Fruit fly (Drosophila melanogaster) whole organism, embryonic: Measurements from ENCODE around the gene ArfGAP1.

Source experiments
- Antp ChIP-seq: fragments of 200-800 bp; sonication (Bioruptor generic); optimal IDR thresholded peaks from 3 replicates; lab custom pipeline; 2016; ENCODE audit warnings: missing biosample characterization, missing genetic modification characterization
- Asciz ChIP-seq: fragments of 200-800 bp; sonication (Bioruptor generic); optimal IDR thresholded peaks from 2 replicates; lab custom pipeline; 2017; ENCODE audit warnings: missing biosample characterization, mild to moderate bottlenecking, missing genetic modification characterization, missing genetic modification reagents
- Atf-2 ChIP-seq: fragments of 200-800 bp; sonication (Bioruptor generic); optimal IDR thresholded peaks from 2 replicates; lab custom pipeline; 2016; ENCODE audit warnings: missing biosample characterization, missing genetic modification characterization
- Atf3 ChIP-seq: fragments of 200-800 bp; sonication (Bioruptor generic); optimal IDR thresholded peaks from 3 replicates; lab custom pipeline; 2016; ENCODE audit warnings: missing biosample characterization, missing genetic modification characterization
- Bdp1 ChIP-seq: fragments of 200-800 bp; sonication (Bioruptor generic); optimal IDR thresholded peaks from 3 replicates; lab custom pipeline; 2016; ENCODE audit warnings: missing biosample characterization, missing genetic modification characterization
- Blimp-1 ChIP-seq: fragments of 200-800 bp; sonication (Bioruptor generic); optimal IDR thresholded peaks from 3 replicates; lab custom pipeline; 2018; ENCODE audit warnings: missing biosample characterization, missing genetic modification characterization, mild to moderate bottlenecking, moderate library complexity, missing genetic modification reagents
- CG11695 ChIP-seq: fragments of 200-800 bp; sonication (Bioruptor generic); IDR thresholded peaks from 3 replicates; pipeline ENCODE4 v1.3.6; 2022; ENCODE audit warnings: missing biosample characterization, missing genetic modification characterization
- CG12104 ChIP-seq: fragments of 200-800 bp; sonication (Bioruptor generic); optimal IDR thresholded peaks from 3 replicates; lab custom pipeline; 2016; ENCODE audit warnings: missing biosample characterization, missing genetic modification characterization
- CG14441 ChIP-seq: fragments of 200-800 bp; sonication (Bioruptor generic); IDR thresholded peaks from 2 replicates; pipeline ENCODE4 v1.3.6; 2022; ENCODE audit warnings: missing biosample characterization, missing genetic modification characterization
- CG15011 ChIP-seq: fragments of 200-800 bp; sonication (Bioruptor generic); optimal IDR thresholded peaks from 3 replicates; lab custom pipeline; 2018; ENCODE audit warnings: missing biosample characterization, mild to moderate bottlenecking, missing genetic modification characterization
- CG15073 ChIP-seq: fragments of 200-800 bp; sonication (Bioruptor generic); optimal IDR thresholded peaks from 2 replicates; lab custom pipeline; 2016; ENCODE audit warnings: missing biosample characterization, missing genetic modification characterization
- CG3407 ChIP-seq: fragments of 200-800 bp; sonication (Bioruptor generic); optimal IDR thresholded peaks from 2 replicates; lab custom pipeline; 2018; ENCODE audit warnings: missing biosample characterization, mild to moderate bottlenecking, missing genetic modification characterization
- CG4328 ChIP-seq: fragments of 200-800 bp; sonication (Bioruptor generic); optimal IDR thresholded peaks from 3 replicates; lab custom pipeline; 2017; ENCODE audit warnings: missing biosample characterization, missing genetic modification reagents, missing genetic modification characterization
- CG7987 ChIP-seq: fragments of 200-800 bp; sonication (Bioruptor generic); optimal IDR thresholded peaks from 2 replicates; lab custom pipeline; 2018; ENCODE audit warnings: missing biosample characterization, mild to moderate bottlenecking, missing genetic modification characterization, moderate library complexity
- CG8944 ChIP-seq: fragments of 200-800 bp; sonication (Bioruptor generic); optimal IDR thresholded peaks from 3 replicates; lab custom pipeline; 2016; ENCODE audit warnings: missing biosample characterization, missing genetic modification characterization
- D19B ChIP-seq: fragments of 200-800 bp; sonication (Bioruptor generic); optimal IDR thresholded peaks from 2 replicates; lab custom pipeline; 2017; ENCODE audit warnings: missing biosample characterization, mild to moderate bottlenecking, missing genetic modification characterization
- Dbx ChIP-seq: fragments of 200-800 bp; sonication (Bioruptor generic); IDR thresholded peaks from 3 replicates; pipeline ENCODE4 v1.3.6; 2022; ENCODE audit warnings: missing biosample characterization, missing genetic modification characterization
- Dll ChIP-seq: fragments of 200-800 bp; sonication (Bioruptor generic); IDR thresholded peaks from 4 replicates; pipeline ENCODE4 v1.3.6; 2022; ENCODE audit warnings: missing biosample characterization, missing genetic modification characterization; ENCODE audit not compliant: partially characterized antibody
- Doc2 ChIP-seq: fragments of 200-800 bp; sonication (Bioruptor generic); IDR thresholded peaks from 2 replicates; pipeline ENCODE4 v1.3.6; 2022; ENCODE audit warnings: missing biosample characterization, missing genetic modification characterization
- Gug ChIP-seq: fragments of 200-800 bp; sonication (Bioruptor generic); IDR thresholded peaks from 4 replicates; pipeline ENCODE4 v1.3.6; 2022; ENCODE audit warnings: missing biosample characterization, missing genetic modification characterization
- H15 ChIP-seq: fragments of 200-800 bp; sonication (Bioruptor generic); IDR thresholded peaks from 3 replicates; pipeline ENCODE4 v1.3.6; 2022; ENCODE audit warnings: missing biosample characterization, missing genetic modification characterization
- HHEX ChIP-seq: fragments of 200-800 bp; sonication (Bioruptor generic); optimal IDR thresholded peaks from 3 replicates; lab custom pipeline; 2017; ENCODE audit warnings: missing biosample characterization, mild to moderate bottlenecking, missing genetic modification characterization, missing genetic modification reagents
- Lim3 ChIP-seq: fragments of 200-800 bp; sonication (Bioruptor generic); IDR thresholded peaks from 2 replicates; pipeline ENCODE4 v1.3.6; 2022; ENCODE audit warnings: missing biosample characterization, missing genetic modification characterization
- Lpt ChIP-seq: fragments of >200 bp; optimal IDR thresholded peaks from 2 replicates; lab custom pipeline; 2018; ENCODE audit warnings: missing biosample characterization, missing genetic modification characterization
- Meics ChIP-seq: fragments of 200-800 bp; sonication (Bioruptor generic); optimal IDR thresholded peaks from 2 replicates; lab custom pipeline; 2017; ENCODE audit warnings: missing biosample characterization, mild to moderate bottlenecking, missing genetic modification characterization
- Mrtf ChIP-seq: fragments of 200-800 bp; sonication (Bioruptor generic); IDR thresholded peaks from 3 replicates; pipeline ENCODE4 v1.3.6; 2022; ENCODE audit warnings: missing biosample characterization, missing genetic modification characterization
- NFAT ChIP-seq: fragments of 200-800 bp; sonication (Bioruptor generic); IDR thresholded peaks from 2 replicates; pipeline ENCODE4 v1.3.6; 2022; ENCODE audit warnings: missing biosample characterization, missing genetic modification characterization
- Tbp ChIP-seq: fragments of >200 bp; optimal IDR thresholded peaks from 2 replicates; lab custom pipeline; 2018; ENCODE audit warnings: missing biosample characterization, missing genetic modification characterization
- ase ChIP-seq: fragments of 200-800 bp; sonication (Bioruptor generic); IDR thresholded peaks from 3 replicates; pipeline ENCODE4 v1.3.6; 2022; ENCODE audit warnings: missing biosample characterization, missing genetic modification characterization
- bcd ChIP-seq: fragments of 200-800 bp; sonication (Bioruptor generic); optimal IDR thresholded peaks from 2 replicates; lab custom pipeline; 2017; ENCODE audit warnings: missing biosample characterization, mild to moderate bottlenecking, missing genetic modification characterization
- bsh ChIP-seq, 2 experiments: fragments of 200-800 bp; sonication (Bioruptor generic); optimal IDR thresholded peaks; 2 replicates each; lab custom pipeline; 2017 to 2018; ENCODE audit warnings: mild to moderate bottlenecking in 2 of 2, missing biosample characterization in 2 of 2, missing genetic modification characterization in 2 of 2, moderate library complexity in 1 of 2
- btn ChIP-seq: fragments of 200-800 bp; sonication (Bioruptor generic); optimal IDR thresholded peaks from 2 replicates; lab custom pipeline; 2016; ENCODE audit warnings: missing biosample characterization, missing genetic modification characterization
- cato ChIP-seq: fragments of 200-800 bp; sonication (Bioruptor generic); optimal IDR thresholded peaks from 2 replicates; lab custom pipeline; 2016; ENCODE audit warnings: missing biosample characterization, missing genetic modification characterization, borderline replicate concordance
- corto ChIP-seq: fragments of 200-800 bp; sonication (Bioruptor generic); optimal IDR thresholded peaks from 2 replicates; lab custom pipeline; 2016; ENCODE audit warnings: missing biosample characterization, mild to moderate bottlenecking, missing genetic modification characterization, moderate library complexity
- crp ChIP-seq, 2 experiments: fragments of 200-800 bp; sonication (Bioruptor generic); optimal IDR thresholded peaks; 2 replicates in 1 of 2; 3 replicates in 1 of 2; lab custom pipeline; 2017; ENCODE audit warnings: missing biosample characterization in 2 of 2, missing genetic modification characterization in 2 of 2, mild to moderate bottlenecking in 1 of 2, moderate library complexity in 1 of 2
- fd64A ChIP-seq: fragments of 200-800 bp; sonication (Bioruptor generic); optimal IDR thresholded peaks from 3 replicates; lab custom pipeline; 2018; ENCODE audit warnings: missing biosample characterization, mild to moderate bottlenecking, missing genetic modification characterization
- fru ChIP-seq: fragments of >200 bp; optimal IDR thresholded peaks from 2 replicates; lab custom pipeline; 2017
- gce ChIP-seq: fragments of 200-800 bp; sonication (Bioruptor generic); IDR thresholded peaks from 3 replicates; pipeline ENCODE4 v1.3.6; 2022; ENCODE audit warnings: missing biosample characterization, missing genetic modification characterization
- hkb ChIP-seq, 2 experiments: fragments of 200-800 bp in 1 of 2; fragments of >200 bp in 1 of 2; sonication (Bioruptor generic) in 1 of 2; IDR thresholded peaks in 1 of 2; optimal IDR thresholded peaks in 1 of 2; 2 replicates each; pipeline versions ENCODE4 v1.3.6 to Lab custom; 2017 to 2022; ENCODE audit warnings: missing biosample characterization in 1 of 2, missing genetic modification characterization in 1 of 2
- lilli ChIP-seq: fragments of 200-800 bp; sonication (Bioruptor generic); optimal IDR thresholded peaks from 3 replicates; lab custom pipeline; 2016; ENCODE audit warnings: missing biosample characterization, missing genetic modification characterization
- oc ChIP-seq: fragments of 200-800 bp; sonication (Bioruptor generic); optimal IDR thresholded peaks from 2 replicates; lab custom pipeline; 2018; ENCODE audit warnings: missing biosample characterization, mild to moderate bottlenecking, missing genetic modification characterization, moderate library complexity
- pan ChIP-seq, 4 experiments: fragments of >200 bp in 3 of 4; fragments of 200-800 bp in 1 of 4; sonication (Bioruptor generic) in 1 of 4; optimal IDR thresholded peaks in 3 of 4; IDR thresholded peaks in 1 of 4; 2 replicates each; pipeline versions ENCODE4 v1.3.6 to Lab custom; 2017 to 2022; ENCODE audit warnings: missing biosample characterization in 2 of 4, missing genetic modification characterization in 2 of 4, mixed read lengths in 1 of 4
- pfk ChIP-seq: fragments of 200-800 bp; sonication (Bioruptor generic); optimal IDR thresholded peaks from 2 replicates; lab custom pipeline; 2018; ENCODE audit warnings: missing biosample characterization, mild to moderate bottlenecking, missing genetic modification characterization, moderate library complexity
- repo ChIP-seq: fragments of 200-800 bp; sonication (Bioruptor generic); optimal IDR thresholded peaks from 2 replicates; lab custom pipeline; 2016; ENCODE audit warnings: missing biosample characterization, missing genetic modification characterization
- rib ChIP-seq: fragments of 200-800 bp; sonication (Bioruptor generic); IDR thresholded peaks from 2 replicates; pipeline ENCODE4 v1.3.6; 2022; ENCODE audit warnings: missing biosample characterization, missing genetic modification characterization
- schlank ChIP-seq: fragments of 200-800 bp; sonication (Bioruptor generic); optimal IDR thresholded peaks from 2 replicates; lab custom pipeline; 2018; ENCODE audit warnings: missing biosample characterization, mild to moderate bottlenecking, missing genetic modification characterization
- seq ChIP-seq: fragments of 200-800 bp; sonication (Bioruptor generic); IDR thresholded peaks from 2 replicates; pipeline ENCODE4 v1.3.6; 2022; ENCODE audit warnings: missing biosample characterization, missing genetic modification characterization
- sisA ChIP-seq: fragments of 200-800 bp; sonication (Bioruptor generic); IDR thresholded peaks from 2 replicates; pipeline ENCODE4 v1.3.6; 2022; ENCODE audit warnings: missing biosample characterization, missing genetic modification characterization
- vvl ChIP-seq: fragments of 200-800 bp; sonication (Bioruptor generic); IDR thresholded peaks from 2 replicates; pipeline ENCODE4 v1.3.6; 2022; ENCODE audit warnings: missing biosample characterization, missing genetic modification characterization

ArfGAP1 gene

DNA sequence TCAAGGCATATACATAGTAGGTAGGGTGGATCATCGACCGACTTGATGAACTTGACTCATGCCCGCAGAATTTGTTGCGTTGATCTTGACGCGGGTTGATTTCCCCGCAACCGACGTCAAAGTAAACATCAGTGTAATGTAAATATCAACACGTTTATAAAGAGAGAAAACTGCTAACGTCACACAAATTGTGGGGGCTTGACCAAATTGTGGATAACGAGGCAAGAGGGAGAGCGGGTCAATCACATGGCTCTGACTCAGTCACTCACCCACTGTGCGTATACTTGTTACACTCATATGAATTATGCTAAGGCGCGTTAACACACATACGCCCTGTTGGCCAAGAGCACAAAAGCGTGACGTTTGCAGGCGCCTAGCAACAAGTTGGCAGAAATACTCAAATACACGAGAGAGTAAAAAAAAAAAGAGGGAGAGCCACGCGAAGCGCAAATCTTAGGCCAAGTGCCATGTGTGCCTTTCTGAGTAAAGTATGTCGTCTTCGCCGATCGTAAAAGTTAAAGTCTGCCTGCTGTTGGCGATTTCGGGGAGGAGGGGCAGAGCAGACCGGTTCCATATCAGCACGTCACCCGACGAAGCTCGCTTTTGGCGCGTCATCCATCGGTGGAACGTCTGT lies 10.3 kb downstream of the ArfGAP1 start (continued):
- peak; percentile 93 for TF ChIP-seq CG15011 (GFP tag; lab: Kevin White, UChicago)
- TF ChIP-seq H15: peak; percentile 83
- peak; percentile 93 for TF ChIP-seq CG4328 (GFP tag; lab: Kevin White, UChicago)
- TF ChIP-seq fd64A (GFP tag; lab: Kevin White, UChicago): peak; percentile 89
- peak; percentile 94 for TF ChIP-seq HHEX (GFP tag; lab: Kevin White, UChicago)
- TF ChIP-seq Atf-2 (GFP tag; lab: Kevin White, UChicago): peak; percentile 78
- TF ChIP-seq repo (GFP tag; lab: Kevin White, UChicago): peak; percentile 88
- peak; percentile 82; the same call in 2 of the 3 replicates for TF ChIP-seq ase (GFP tag; lab: Robert Waterston, UW)
- no peak for TF ChIP-seq Tbp (GFP tag; lab: Kevin White, UChicago)
- TF ChIP-seq Mrtf: peak; percentile 51; the same call in 2 of the 3 replicates
- TF ChIP-seq CG11695 (GFP tag; lab: Robert Waterston, UW): peak; percentile 94
- peak; percentile 77 for TF ChIP-seq Atf3 (GFP tag; lab: Kevin White, UChicago)
- TF ChIP-seq Doc2: no peak
- no peak for TF ChIP-seq Lpt (GFP tag; lab: Kevin White, UChicago)
- peak; percentile 95 for TF ChIP-seq Dbx (GFP tag; lab: Robert Waterston, UW)
- peak; percentile 96 for TF ChIP-seq gce (GFP tag; lab: Robert Waterston, UW)
- TF ChIP-seq pan (optimal IDR thresholded peaks at IDR 0.05; lab: Kevin White, UChicago): no peak
- peak in 1 of 2 experiments; percentile 91 for TF ChIP-seq pan (GFP tag; optimal IDR thresholded peaks at IDR 0.05 in 1 of 2, IDR thresholded peaks at IDR 0.05 in 1 of 2)
- TF ChIP-seq rib: peak; percentile 98
- peak; percentile 15 for TF ChIP-seq corto (GFP tag; lab: Kevin White, UChicago)
- peak; percentile 81 for TF ChIP-seq D19B
- peak; percentile 43 for TF ChIP-seq sisA (GFP tag; lab: Robert Waterston, UW)
- TF ChIP-seq Lim3 (GFP tag; lab: Robert Waterston, UW): peak; percentile 43; the same call in 1 of the 2 replicates
- TF ChIP-seq schlank: peak; percentile 96
- peak; percentile 89 for TF ChIP-seq CG8944 (GFP tag; lab: Kevin White, UChicago)
- TF ChIP-seq bsh (GFP tag; optimal IDR thresholded peaks at IDR 0.05; lab: Kevin White, UChicago): peak; percentile 28 to 77
- TF ChIP-seq btn: peak; percentile 79
- peak; percentile 85 for TF ChIP-seq vvl (GFP tag; lab: Robert Waterston, UW)
- peak; percentile 90 for TF ChIP-seq NFAT (GFP tag; lab: Robert Waterston, UW)
- TF ChIP-seq fru (lab: Kevin White, UChicago): no peak
- peak; percentile 89 for TF ChIP-seq CG3407 (GFP tag; lab: Kevin White, UChicago)
- peak; percentile 98 for TF ChIP-seq seq (GFP tag; lab: Robert Waterston, UW)
- TF ChIP-seq Antp: peak; percentile 83
- peak; percentile 97 for TF ChIP-seq CG7987 (GFP tag; lab: Kevin White, UChicago)
- TF ChIP-seq Gug (GFP tag; lab: Robert Waterston, UW): peak; percentile 31; the same call in 1 of the 4 replicates
- TF ChIP-seq crp (GFP tag; optimal IDR thresholded peaks at IDR 0.05; lab: Kevin White, UChicago): peak in 1 of 2 experiments; percentile 52
- TF ChIP-seq Bdp1 (GFP tag; lab: Kevin White, UChicago): peak; percentile 90
- peak; percentile 91 for TF ChIP-seq Asciz (GFP tag; lab: Kevin White, UChicago)
- peak; percentile 80 for TF ChIP-seq CG12104 (GFP tag; lab: Kevin White, UChicago)
- TF ChIP-seq bcd (GFP tag; lab: Kevin White, UChicago): peak; percentile 87
- TF ChIP-seq pfk (GFP tag; lab: Kevin White, UChicago): peak; percentile 80
- TF ChIP-seq lilli (GFP tag; lab: Kevin White, UChicago): peak; percentile 81
- TF ChIP-seq CG15073 (GFP tag; lab: Kevin White, UChicago): no peak
- TF ChIP-seq CG14441 (GFP tag; lab: Robert Waterston, UW): peak; percentile 90
- peak; percentile 60 for TF ChIP-seq cato (GFP tag; lab: Kevin White, UChicago)
- no peak for TF ChIP-seq Blimp-1 (GFP tag; lab: Kevin White, UChicago)
- no peak for TF ChIP-seq Dll (GFP tag; lab: Robert Waterston, UW)
- TF ChIP-seq hkb (optimal IDR thresholded peaks at IDR 0.05; lab: Kevin White, UChicago): no peak
- peak; percentile 98 for TF ChIP-seq hkb (GFP tag; IDR thresholded peaks at IDR 0.05; lab: Robert Waterston, UW)
- peak; percentile 91 for TF ChIP-seq oc (tag; lab: Kevin White, UChicago)
- TF ChIP-seq Meics (GFP tag; lab: Kevin White, UChicago): peak; percentile 93
